Fruit fly (Drosophila melanogaster) Kc167 (cell line): Measurements from ENCODE around the gene qtc.

ENCODE experiments used
- Myc ChIP-seq: fragments of >200 bp; optimal IDR thresholded peaks from 2 replicates; lab custom pipeline; 2017; ENCODE audit warnings: missing external identifiers
- Sin3A ChIP-seq: fragments of >200 bp; optimal IDR thresholded peaks from 2 replicates; lab custom pipeline; 2018; ENCODE audit warnings: missing external identifiers
- h ChIP-seq: fragments of >200 bp; optimal IDR thresholded peaks from 3 replicates; lab custom pipeline; 2018; ENCODE audit warnings: missing external identifiers
- insv ChIP-seq: fragments of >200 bp; optimal IDR thresholded peaks from 3 replicates; lab custom pipeline; 2018; ENCODE audit warnings: missing external identifiers
- psq ChIP-seq: fragments of >200 bp; optimal IDR thresholded peaks from 2 replicates; lab custom pipeline; 2017; ENCODE audit warnings: missing external identifiers
- ttk ChIP-seq: sonication (Bioruptor generic); optimal IDR thresholded peaks from 2 replicates; lab custom pipeline; 2017; ENCODE audit warnings: missing external identifiers

Gene qtc

dm6 chr2L:5042076-5042475 is 18.5 kb upstream of the qtc start:
- TF ChIP-seq h (lab: Kevin White, UChicago), result no peak
- no peak for TF ChIP-seq Myc (lab: Kevin White, UChicago)
- no peak for TF ChIP-seq Sin3A (lab: Kevin White, UChicago)
- no peak for TF ChIP-seq psq

DNA sequence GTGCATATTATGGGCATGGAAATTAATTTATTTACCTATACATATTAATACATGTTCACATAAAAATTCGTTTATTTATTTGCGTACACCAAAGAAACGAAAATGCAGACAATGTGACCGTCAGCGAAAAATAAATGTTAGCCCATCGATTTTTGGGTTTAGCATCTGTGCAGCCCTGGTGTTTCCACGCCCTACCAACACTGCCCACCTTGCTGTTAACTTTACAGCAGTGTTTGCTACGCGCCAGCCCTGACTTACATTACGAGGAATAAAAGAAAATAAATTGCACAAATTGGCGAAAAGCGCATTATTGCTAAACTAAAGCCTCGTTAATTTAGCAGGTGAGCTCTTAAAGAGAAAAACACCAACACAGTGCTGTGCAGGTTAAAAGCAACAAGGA is 17.6 kb upstream of the qtc start, which contains the start of the genes CG33995, CG44000 and CG44001:
CG33995 (plus strand) TSS at position 228 of the 400 bp plus-strand sequence.
CG44000 (plus strand) TSS at position 228 of the 400 bp plus-strand sequence.
CG44001 (plus strand) TSS at position 228 of the 400 bp plus-strand sequence.
- no peak for TF ChIP-seq Sin3A (lab: Kevin White, UChicago)
- no peak for TF ChIP-seq insv
- no peak for TF ChIP-seq Myc (lab: Kevin White, UChicago)
- no peak for TF ChIP-seq h (lab: Kevin White, UChicago)
- TF ChIP-seq ttk (lab: Kevin White, UChicago), result no peak
- no peak for TF ChIP-seq psq

- TF ChIP-seq Myc (lab: Kevin White, UChicago) (no peak), h (lab: Kevin White, UChicago) (no peak), psq (no peak), insv (no peak), ttk (lab: Kevin White, UChicago) (no peak), Sin3A (lab: Kevin White, UChicago) (no peak)
These were observed 17.0 kb upstream of the qtc start for dm6 chr2L:5043495-5044146.

dm6 chr2L:5044361-5044891 is 16.2 kb upstream of the qtc start, which contains the start of gene CG31650:
Gene CG31650 (minus strand): TSS chr2L:5044712.
- TF ChIP-seq psq (no peak), Sin3A (lab: Kevin White, UChicago) (no peak)

dm6 chr2L:5044892-5045619 is 15.6 kb upstream of the qtc start:
- TF ChIP-seq insv (no peak), h (lab: Kevin White, UChicago) (no peak), psq (no peak), Sin3A (lab: Kevin White, UChicago) (no peak), Myc (lab: Kevin White, UChicago) (no peak), ttk (lab: Kevin White, UChicago) (no peak)

- TF ChIP-seq h (lab: Kevin White, UChicago) (no peak), Sin3A (lab: Kevin White, UChicago) (no peak), insv (no peak)
These were observed 14.4 kb upstream of the qtc start for dm6 chr2L:5046261-5046660.

- TF ChIP-seq ttk (lab: Kevin White, UChicago), result no peak
- TF ChIP-seq Myc (lab: Kevin White, UChicago), result no peak
- TF ChIP-seq psq, result no peak
- TF ChIP-seq Sin3A (lab: Kevin White, UChicago), result no peak
- no peak for TF ChIP-seq h (lab: Kevin White, UChicago)
- TF ChIP-seq insv, result no peak
These were observed 10.6 kb upstream of the qtc start for dm6 chr2L:5049974-5050373.

DNA sequence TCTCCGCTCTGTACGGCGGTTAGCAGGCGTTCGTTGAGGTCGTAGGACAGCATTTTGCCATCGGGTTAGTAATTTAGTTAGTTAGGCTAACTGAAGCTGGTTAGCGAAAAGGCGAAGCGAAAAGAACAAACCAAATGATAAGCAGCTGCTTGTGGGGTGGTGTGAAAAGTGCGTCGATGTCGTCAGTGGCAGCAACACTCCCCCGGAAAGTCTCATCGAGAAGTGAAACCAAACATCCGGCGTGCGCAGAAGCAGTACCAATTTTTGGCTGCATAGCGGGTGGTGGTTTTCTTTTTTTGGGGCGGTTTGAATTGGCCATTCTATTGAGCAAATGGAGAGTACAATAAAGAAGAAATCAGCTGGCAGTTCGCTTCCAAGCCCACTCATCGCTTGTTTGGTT is 9.8 kb upstream of the qtc start, which contains the start of gene CG9121:
CG9121 (minus strand) TSS at position 238 of the 400 bp plus-strand sequence.
- no peak for TF ChIP-seq ttk (lab: Kevin White, UChicago)
- no peak for TF ChIP-seq h (lab: Kevin White, UChicago)
- no peak for TF ChIP-seq Myc (lab: Kevin White, UChicago)
- no peak for TF ChIP-seq insv
- no peak for TF ChIP-seq psq

DNA sequence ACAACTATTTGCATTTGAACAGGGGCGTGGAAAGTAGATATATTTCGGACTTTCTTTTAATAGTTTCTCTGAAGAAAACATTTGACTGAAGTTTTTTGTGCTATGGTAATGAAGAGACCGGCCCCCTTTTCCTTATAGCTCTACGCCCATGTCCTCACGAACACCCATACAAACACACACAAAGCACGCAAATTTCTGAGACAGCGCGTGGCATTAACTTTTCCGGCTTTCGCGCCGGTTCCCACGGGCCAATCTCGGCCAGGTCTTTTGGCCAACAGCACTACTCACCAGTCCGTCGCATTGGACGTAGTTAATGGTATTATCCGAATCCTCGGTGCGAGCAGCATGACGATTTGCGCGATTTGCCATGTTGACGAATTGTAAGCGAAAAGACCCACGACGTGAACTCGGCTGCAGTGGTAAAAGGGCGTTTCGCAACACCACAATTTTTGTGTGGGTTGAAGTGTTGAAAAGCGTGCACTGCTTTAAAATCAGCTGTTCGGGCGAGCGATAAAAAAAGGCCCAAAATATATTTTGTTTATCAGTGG is 8.2 kb upstream of the qtc start, which contains the start of gene senju:
senju (plus strand) TSS at position 477 of the 548 bp plus-strand sequence.
- TF ChIP-seq Myc (lab: Kevin White, UChicago), result no peak
- no peak for TF ChIP-seq h (lab: Kevin White, UChicago)
- TF ChIP-seq Sin3A (lab: Kevin White, UChicago), result no peak
- no peak for TF ChIP-seq insv
- TF ChIP-seq ttk (lab: Kevin White, UChicago), result no peak
- no peak for TF ChIP-seq psq

- TF ChIP-seq insv (no peak), h (lab: Kevin White, UChicago) (no peak), ttk (lab: Kevin White, UChicago) (no peak), Sin3A (lab: Kevin White, UChicago) (no peak), psq (no peak), Myc (lab: Kevin White, UChicago) (no peak)
These were observed 7.6 kb upstream of the qtc start, which contains the start of gene eIF3h for dm6 chr2L:5052994-5053393. Gene eIF3h (minus strand): TSS chr2L:5053094.

dm6 chr2L:5054953-5055352 is 5.7 kb upstream of the qtc start, which contains the start of the genes CG14036 and His3.3A:
Gene CG14036 (minus strand): TSS chr2L:5055016.
Gene His3.3A (plus strand): TSS chr2L:5055058.
- no peak for TF ChIP-seq Sin3A (lab: Kevin White, UChicago)
- no peak for TF ChIP-seq ttk (lab: Kevin White, UChicago)
- no peak for TF ChIP-seq psq
- no peak for TF ChIP-seq insv
- TF ChIP-seq Myc (lab: Kevin White, UChicago), result no peak
- no peak for TF ChIP-seq h (lab: Kevin White, UChicago)

- TF ChIP-seq insv, result no peak
These were observed 5.1 kb upstream of the qtc start for dm6 chr2L:5055528-5055927.
